Worm (Caenorhabditis elegans): ENCODE data around the gene sra-9.
A peak's percentile ranks its signal among the peaks of the same experiment; 100 is the strongest.

sra-9 gene

ce11 chrII:9573412-9573811 lies 41.3 kb downstream of the sra-9 start:
- TF ChIP-seq nhr-25 (tag; optimal IDR thresholded peaks at IDR 0.05) (peak; percentile 4), nhr-21 (tag; optimal IDR thresholded peaks at IDR 0.05) (peak; percentile 31), peb-1 (tag; optimal IDR thresholded peaks at IDR 0.05) (no peak), nhr-237 (tag; optimal IDR thresholded peaks at IDR 0.05) (no peak), unc-55 (GFP tag; optimal IDR thresholded peaks at IDR 0.05) (no peak), nhr-129 (tag; optimal IDR thresholded peaks at IDR 0.05) (peak; percentile 17), R02D3.7 (tag; optimal IDR thresholded peaks at IDR 0.05) (no peak), C34F6.9 (tag; optimal IDR thresholded peaks at IDR 0.05) (no peak), skn-1 (tag; optimal IDR thresholded peaks at IDR 0.05) (no peak), ZK546.5 (tag; optimal IDR thresholded peaks at IDR 0.05) (no peak)

ce11 chrII:9574406-9574805 lies 42.3 kb downstream of the sra-9 start:
- TF ChIP-seq mbf-1 (tag; optimal IDR thresholded peaks at IDR 0.05) (no peak), nhr-129 (tag; optimal IDR thresholded peaks at IDR 0.05) (peak; percentile 8), sma-9 (GFP tag; optimal IDR thresholded peaks at IDR 0.05) (no peak), sma-9 (tag; optimal IDR thresholded peaks at IDR 0.05) (no peak), F13H6.1 (tag; optimal IDR thresholded peaks at IDR 0.05) (no peak), peb-1 (tag; optimal IDR thresholded peaks at IDR 0.05) (no peak), sem-4 (tag; optimal IDR thresholded peaks at IDR 0.05) (no peak)

- no peak for TF ChIP-seq nhr-10 (tag; optimal IDR thresholded peaks at IDR 0.05)
- no peak for TF ChIP-seq mab-5 (tag; optimal IDR thresholded peaks at IDR 0.05)
- TF ChIP-seq peb-1 (tag; optimal IDR thresholded peaks at IDR 0.05), result no peak
- no peak for TF ChIP-seq nhr-77 (tag; optimal IDR thresholded peaks at IDR 0.05)
- no peak for TF ChIP-seq elt-1 (tag; optimal IDR thresholded peaks at IDR 0.05)
- no peak for TF ChIP-seq unc-55 (GFP tag; optimal IDR thresholded peaks at IDR 0.05)
- TF ChIP-seq nhr-25 (tag; optimal IDR thresholded peaks at IDR 0.05), result no peak
Observed at ce11 chrII:9575670-9576069, 43.6 kb downstream of the sra-9 start, which contains the start of gene exc-7. TSS of gene exc-7 (plus strand) at chrII:9575970.

ce11 chrII:9576707-9577106 lies 44.6 kb downstream of the sra-9 start:
- TF ChIP-seq elt-1 (tag; optimal IDR thresholded peaks at IDR 0.05) (no peak), unc-55 (GFP tag; optimal IDR thresholded peaks at IDR 0.05) (no peak), snpc-4 (tag; optimal IDR thresholded peaks at IDR 0.05) (no peak), C34F6.9 (tag; optimal IDR thresholded peaks at IDR 0.05) (no peak), lsy-2 (tag; optimal IDR thresholded peaks at IDR 0.05) (no peak), crh-2 (tag; optimal IDR thresholded peaks at IDR 0.05) (peak; percentile 14), zag-1 (tag; optimal IDR thresholded peaks at IDR 0.05) (no peak), mab-5 (tag; optimal IDR thresholded peaks at IDR 0.05) (peak; percentile 74), nhr-77 (tag; optimal IDR thresholded peaks at IDR 0.05) (no peak), nhr-11 (tag; optimal IDR thresholded peaks at IDR 0.05) (no peak), egl-27 (tag; optimal IDR thresholded peaks at IDR 0.05) (no peak), nhr-12 (tag; optimal IDR thresholded peaks at IDR 0.05) (no peak), sem-4 (tag; optimal IDR thresholded peaks at IDR 0.05) (no peak), aly-2 (tag; optimal IDR thresholded peaks at IDR 0.05) (no peak), R02D3.7 (tag; optimal IDR thresholded peaks at IDR 0.05) (no peak)

ce11 chrII:9577630-9578029 lies 45.5 kb downstream of the sra-9 start:
- TF ChIP-seq R02D3.7 (tag; optimal IDR thresholded peaks at IDR 0.05) (no peak), F13H6.1 (tag; optimal IDR thresholded peaks at IDR 0.05) (peak; percentile 6)

ce11 chrII:9583461-9583860 lies 51.4 kb downstream of the sra-9 start, which contains the start of gene wee-1.1:
TSS of gene wee-1.1 (minus strand) at chrII:9583561.
- TF ChIP-seq nhr-77 (tag; optimal IDR thresholded peaks at IDR 0.05) (no peak), mbf-1 (tag; optimal IDR thresholded peaks at IDR 0.05) (no peak), peb-1 (tag; optimal IDR thresholded peaks at IDR 0.05) (no peak), ceh-82 (tag; optimal IDR thresholded peaks at IDR 0.05) (no peak), sma-3 (GFP tag; optimal IDR thresholded peaks at IDR 0.05) (no peak), unc-55 (GFP tag; optimal IDR thresholded peaks at IDR 0.05) (no peak), lin-13 (GFP tag; optimal IDR thresholded peaks at IDR 0.05) (no peak), aly-2 (tag; optimal IDR thresholded peaks at IDR 0.05) (no peak), gmeb-1 (tag; optimal IDR thresholded peaks at IDR 0.05) (no peak), lin-11 (tag; optimal IDR thresholded peaks at IDR 0.05) (no peak), fos-1 (tag; optimal IDR thresholded peaks at IDR 0.05) (no peak), nhr-21 (tag; optimal IDR thresholded peaks at IDR 0.05) (no peak), skn-1 (tag; optimal IDR thresholded peaks at IDR 0.05) (no peak), ztf-11 (tag; optimal IDR thresholded peaks at IDR 0.05) (no peak), elt-1 (tag; optimal IDR thresholded peaks at IDR 0.05) (no peak), ceh-16 (tag; optimal IDR thresholded peaks at IDR 0.05) (no peak), snpc-4 (tag; optimal IDR thresholded peaks at IDR 0.05) (no peak), lsy-2 (tag; optimal IDR thresholded peaks at IDR 0.05) (no peak)

All from whole organism, L2 larva.